Worm (Caenorhabditis elegans) whole organism, L4 larva: ENCODE data around the gene srt-34.

Source experiments
- ZK337.2 ChIP-seq: fragments of 200-800 bp; sonication (Bioruptor generic); IDR thresholded peaks from 2 replicates; pipeline ENCODE4 v1.3.6; 2022; ENCODE audit warnings: missing genetic modification reagents, missing genetic modification characterization, missing compliant biosample characterization
- ama-1 ChIP-seq: fragments of 150-350 bp; optimal IDR thresholded peaks from 2 replicates; lab custom pipeline; 2014; ENCODE audit warnings: inconsistent platforms, mixed read lengths
- dpl-1 ChIP-seq: fragments of 150-350 bp; optimal IDR thresholded peaks from 2 replicates; lab custom pipeline; 2014; ENCODE audit warnings: missing biosample characterization, missing genetic modification reagents, missing genetic modification characterization
- nhr-28 ChIP-seq: fragments of 150-350 bp; optimal IDR thresholded peaks from 2 replicates; lab custom pipeline; 2014; ENCODE audit warnings: missing biosample characterization, missing genetic modification characterization

ce11 chrV:2807760-2808159 lies 10.3 kb downstream of the srt-34 start, which contains the start of gene ketn-1:
- TF ChIP-seq ZK337.2 (GFP tag; lab: Robert Waterston, UW) (no peak), ama-1 (no peak), nhr-28 (tag; lab: Kevin White, UChicago) (no peak), dpl-1 (GFP tag; lab: Kevin White, UChicago) (no peak)
